Worm (Caenorhabditis elegans) whole organism, L4 larva: ENCODE measurements around the gene ztf-25.

Experiments
- F37D6.2 ChIP-seq: sonication (generic microtip); optimal IDR thresholded peaks from 2 replicates; lab custom pipeline; 2016; ENCODE audit warnings: mild to moderate bottlenecking, missing genetic modification characterization, missing compliant biosample characterization
- T20F7.1 ChIP-seq: fragments of 200-800 bp; sonication (Bioruptor generic); optimal IDR thresholded peaks from 2 replicates; lab custom pipeline; 2018; ENCODE audit warnings: mild to moderate bottlenecking, missing genetic modification characterization, missing compliant biosample characterization
- T26A8.4 ChIP-seq: fragments of 200-800 bp; sonication (Bioruptor generic); IDR thresholded peaks from 2 replicates; pipeline ENCODE4 v1.3.6; 2022; ENCODE audit warnings: missing genetic modification characterization, missing compliant biosample characterization
- ZK337.2 ChIP-seq: fragments of 200-800 bp; sonication (Bioruptor generic); IDR thresholded peaks from 2 replicates; pipeline ENCODE4 v1.3.6; 2022; ENCODE audit warnings: missing genetic modification reagents, missing genetic modification characterization, missing compliant biosample characterization
- arid-1 ChIP-seq: fragments of 200-800 bp; sonication (Bioruptor generic); conservative IDR thresholded peaks from 2 replicates; pipeline ENCODE4 v1.3.6; 2022; ENCODE audit warnings: missing genetic modification reagents, missing genetic modification characterization, missing compliant biosample characterization
- attf-4 ChIP-seq: sonication (generic microtip); optimal IDR thresholded peaks from 3 replicates; lab custom pipeline; 2017; ENCODE audit warnings: missing biosample characterization, missing genetic modification characterization
- ceh-32 ChIP-seq: sonication (generic microtip); optimal IDR thresholded peaks from 2 replicates; lab custom pipeline; 2016; ENCODE audit warnings: mild to moderate bottlenecking, missing genetic modification characterization, missing compliant biosample characterization; ENCODE audit not compliant: poor library complexity
- ceh-44 ChIP-seq: fragments of 200-800 bp; sonication (Bioruptor generic); IDR thresholded peaks from 2 replicates; pipeline ENCODE4 v1.3.6; 2022; ENCODE audit warnings: missing genetic modification reagents, missing genetic modification characterization, missing compliant biosample characterization
- ceh-62 ChIP-seq: sonication (generic microtip); optimal IDR thresholded peaks from 2 replicates; lab custom pipeline; 2017; ENCODE audit warnings: missing biosample characterization, missing genetic modification characterization
- ceh-82 ChIP-seq: sonication (generic microtip); optimal IDR thresholded peaks from 2 replicates; lab custom pipeline; 2017; ENCODE audit warnings: missing biosample characterization, missing genetic modification characterization
- dmd-6 ChIP-seq: fragments of 200-800 bp; sonication (Bioruptor generic); IDR thresholded peaks from 2 replicates; pipeline ENCODE4 v1.3.6; 2022; ENCODE audit warnings: missing genetic modification reagents, missing genetic modification characterization, missing compliant biosample characterization
- dmd-8 ChIP-seq: fragments of 200-800 bp; sonication (Bioruptor generic); IDR thresholded peaks from 2 replicates; pipeline ENCODE4 v1.3.6; 2022; ENCODE audit warnings: missing genetic modification characterization, missing compliant biosample characterization
- egl-27 ChIP-seq: sonication (generic microtip); optimal IDR thresholded peaks from 3 replicates; lab custom pipeline; 2017; ENCODE audit warnings: missing biosample characterization, missing genetic modification reagents, missing genetic modification characterization
- gei-8 ChIP-seq: fragments of 200-800 bp; sonication (Bioruptor generic); optimal IDR thresholded peaks from 2 replicates; lab custom pipeline; 2018; ENCODE audit warnings: mild to moderate bottlenecking, missing genetic modification characterization, missing compliant biosample characterization
- hlh-30 ChIP-seq: sonication (generic microtip); optimal IDR thresholded peaks from 2 replicates; lab custom pipeline; 2017; ENCODE audit warnings: antibody characterized with exemption, mild to moderate bottlenecking, missing genetic modification characterization, missing compliant biosample characterization; ENCODE audit not compliant: insufficient read depth
- jun-1 ChIP-seq: fragments of 150-350 bp; optimal IDR thresholded peaks from 2 replicates; lab custom pipeline; 2014; ENCODE audit warnings: missing biosample characterization, missing genetic modification reagents, missing genetic modification characterization
- lim-7 ChIP-seq: fragments of 200-800 bp; sonication (Bioruptor generic); IDR thresholded peaks from 2 replicates; pipeline ENCODE4 v1.3.6; 2022; ENCODE audit warnings: missing genetic modification characterization, missing compliant biosample characterization
- lin-13 ChIP-seq: fragments of 150-350 bp; optimal IDR thresholded peaks from 2 replicates; lab custom pipeline; 2014; ENCODE audit warnings: missing biosample characterization, missing genetic modification reagents, missing genetic modification characterization
- lin-38 ChIP-seq: fragments of 200-800 bp; sonication (Bioruptor generic); IDR thresholded peaks from 2 replicates; pipeline ENCODE4 v1.3.6; 2022; ENCODE audit warnings: missing genetic modification reagents, missing genetic modification characterization, missing compliant biosample characterization
- lin-39 ChIP-seq: fragments of 150-350 bp; optimal IDR thresholded peaks from 2 replicates; lab custom pipeline; 2014; ENCODE audit warnings: missing biosample characterization, missing genetic modification reagents, missing genetic modification characterization
- madf-5 ChIP-seq, 2 experiments: fragments of 200-800 bp; sonication (Bioruptor generic); IDR thresholded peaks; 2 replicates each; pipeline ENCODE4 v1.3.6; 2022; ENCODE audit warnings: missing compliant biosample characterization in 2 of 2, missing genetic modification characterization in 2 of 2
- mdl-1 ChIP-seq, 2 experiments: fragments of 150-350 bp in 1 of 2; sonication (generic microtip) in 1 of 2; optimal IDR thresholded peaks; 2 replicates each; lab custom pipeline; 2014 to 2017; ENCODE audit warnings: missing biosample characterization in 2 of 2, missing genetic modification characterization in 2 of 2
- mdt-29 ChIP-seq: fragments of 200-800 bp; sonication (Bioruptor generic); IDR thresholded peaks from 2 replicates; pipeline ENCODE4 v1.3.6; 2022; ENCODE audit warnings: missing genetic modification reagents, missing genetic modification characterization, missing compliant biosample characterization
- nhr-111 ChIP-seq: fragments of 200-800 bp; sonication (Bioruptor generic); optimal IDR thresholded peaks from 2 replicates; lab custom pipeline; 2018; ENCODE audit warnings: mild to moderate bottlenecking, missing genetic modification characterization, missing compliant biosample characterization
- nhr-237 ChIP-seq: sonication (generic microtip); optimal IDR thresholded peaks from 2 replicates; lab custom pipeline; 2017; ENCODE audit warnings: missing biosample characterization, missing genetic modification characterization
- nhr-25 ChIP-seq: sonication (generic microtip); optimal IDR thresholded peaks from 2 replicates; lab custom pipeline; 2017; ENCODE audit warnings: missing genetic modification characterization, mild to moderate bottlenecking, missing compliant biosample characterization, antibody characterized with exemption, moderate library complexity, borderline replicate concordance; ENCODE audit not compliant: insufficient read depth
- nhr-42 ChIP-seq: fragments of 200-800 bp; sonication (Bioruptor generic); IDR thresholded peaks from 2 replicates; pipeline ENCODE4 v1.3.6; 2022; ENCODE audit warnings: missing genetic modification characterization, missing compliant biosample characterization
- nhr-48 ChIP-seq: sonication (generic microtip); optimal IDR thresholded peaks from 2 replicates; lab custom pipeline; 2016; ENCODE audit warnings: mild to moderate bottlenecking, missing genetic modification characterization, missing compliant biosample characterization
- nhr-76 ChIP-seq: fragments of 150-350 bp; optimal IDR thresholded peaks from 2 replicates; lab custom pipeline; 2014; ENCODE audit warnings: missing biosample characterization, missing genetic modification characterization
- nhr-77 ChIP-seq: fragments of 150-350 bp; optimal IDR thresholded peaks from 2 replicates; lab custom pipeline; 2014; ENCODE audit warnings: missing biosample characterization, missing genetic modification characterization
- pha-4 ChIP-seq, 2 experiments: fragments of 150-350 bp in 1 of 2; fragments of 200-800 bp in 1 of 2; sonication (Bioruptor generic) in 1 of 2; IDR thresholded peaks in 1 of 2; optimal IDR thresholded peaks in 1 of 2; 2 replicates each; pipeline versions ENCODE4 v1.3.6 to Lab custom; 2014 to 2022; ENCODE audit warnings: missing genetic modification characterization in 2 of 2, missing genetic modification reagents in 2 of 2, missing biosample characterization in 1 of 2, missing compliant biosample characterization in 1 of 2
- rbr-2 ChIP-seq: sonication (generic microtip); optimal IDR thresholded peaks from 2 replicates; lab custom pipeline; 2016; ENCODE audit warnings: missing genotype, missing genetic modification characterization, missing compliant biosample characterization
- skn-1 ChIP-seq: fragments of 150-350 bp; optimal IDR thresholded peaks from 2 replicates; lab custom pipeline; 2014; ENCODE audit warnings: missing biosample characterization, missing genetic modification characterization
- snpc-1.2 ChIP-seq: fragments of 200-800 bp; sonication (Bioruptor generic); IDR thresholded peaks from 2 replicates; pipeline ENCODE4 v1.3.6; 2022; ENCODE audit warnings: missing genetic modification reagents, missing genetic modification characterization, missing compliant biosample characterization
- snpc-4 ChIP-seq: fragments of 150-350 bp; optimal IDR thresholded peaks from 2 replicates; lab custom pipeline; 2014; ENCODE audit warnings: missing biosample characterization, missing genetic modification characterization
- tag-97 ChIP-seq: fragments of 200-800 bp; sonication (Bioruptor generic); IDR thresholded peaks from 2 replicates; pipeline ENCODE4 v1.3.6; 2022; ENCODE audit warnings: missing genetic modification characterization, missing compliant biosample characterization
- tra-1 ChIP-seq: fragments of 200-800 bp; sonication (Bioruptor generic); IDR thresholded peaks from 2 replicates; pipeline ENCODE4 v1.3.6; 2022; ENCODE audit warnings: missing genetic modification reagents, missing genetic modification characterization, missing compliant biosample characterization
- unc-62 ChIP-seq, 3 experiments: fragments of 150-350 bp in 1 of 3; sonication (generic microtip); optimal IDR thresholded peaks in 2 of 3; peaks in 1 of 3; 1 replicate in 1 of 3; 2 replicates in 2 of 3; lab custom pipeline; 2014 to 2017; ENCODE audit warnings: missing biosample characterization in 3 of 3, missing genetic modification characterization in 3 of 3, missing genetic modification reagents in 3 of 3, missing genotype in 1 of 3
- vab-7 ChIP-seq: fragments of 200-800 bp; sonication (Bioruptor generic); IDR thresholded peaks from 2 replicates; pipeline ENCODE4 v1.3.6; 2022; ENCODE audit warnings: missing genetic modification reagents, missing genetic modification characterization, missing compliant biosample characterization
- zfp-2 ChIP-seq: sonication (generic microtip); optimal IDR thresholded peaks from 2 replicates; lab custom pipeline; 2016; ENCODE audit warnings: mild to moderate bottlenecking, missing genetic modification characterization, missing compliant biosample characterization
- zip-11 ChIP-seq: fragments of 200-800 bp; sonication (Bioruptor generic); IDR thresholded peaks from 2 replicates; pipeline ENCODE4 v1.3.6; 2022; ENCODE audit warnings: missing genetic modification characterization, missing compliant biosample characterization

Gene ztf-25

ce11 chrV:17601520-17601919 lies at the start of gene ztf-25:
ztf-25 (plus strand) TSS chrV:17601820.
- TF ChIP-seq madf-5 (GFP tag; IDR thresholded peaks at IDR 0.05; lab: Robert Waterston, UW) (no peak), T26A8.4 (GFP tag; lab: Robert Waterston, UW) (no peak), rbr-2 (tag; lab: Kevin White, UChicago) (no peak), ceh-62 (tag; lab: Kevin White, UChicago) (no peak), hlh-30 (tag; lab: Kevin White, UChicago) (no peak), nhr-42 (GFP tag; lab: Robert Waterston, UW) (no peak), nhr-48 (no peak), lim-7 (GFP tag; lab: Robert Waterston, UW) (no peak), snpc-1.2 (no peak), skn-1 (no peak), jun-1 (no peak), F37D6.2 (tag; lab: Kevin White, UChicago) (no peak), ceh-32 (tag; lab: Kevin White, UChicago) (no peak), arid-1 (no peak), nhr-237 (tag; lab: Kevin White, UChicago) (no peak), nhr-77 (tag; lab: Kevin White, UChicago) (no peak)

- TF ChIP-seq lin-38 (GFP tag; lab: Robert Waterston, UW) (no peak), madf-5 (GFP tag; IDR thresholded peaks at IDR 0.05; lab: Robert Waterston, UW) (no peak), lin-13 (GFP tag; lab: Kevin White, UChicago) (no peak), ceh-44 (GFP tag; lab: Robert Waterston, UW) (no peak), T26A8.4 (GFP tag; lab: Robert Waterston, UW) (no peak)
Measured at ce11 chrV:17552759-17553158, 48.9 kb upstream of the ztf-25 start, which contains the start of gene C38D9.8. C38D9.8 (minus strand) TSS chrV:17552859.

DNA sequence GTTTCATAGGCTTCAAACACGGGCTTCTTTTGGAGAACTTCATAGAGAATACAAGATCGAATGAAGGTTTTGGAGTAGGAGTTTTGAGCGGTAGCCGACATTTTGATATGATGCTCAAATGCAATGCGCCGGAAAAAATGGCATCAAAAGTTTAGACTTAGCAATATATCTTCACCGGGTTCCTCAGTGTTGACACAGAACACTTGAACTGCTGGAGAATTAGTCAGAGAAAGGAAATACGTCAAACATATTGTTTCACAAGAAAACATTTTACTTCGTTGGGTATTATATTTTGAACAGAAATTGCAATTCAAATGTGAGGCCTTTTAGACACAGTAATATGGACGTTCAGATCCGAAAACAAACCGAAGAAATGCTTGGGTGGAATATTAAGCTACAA lies 43.2 kb upstream of the ztf-25 start, which contains the start of gene fbxa-174:
Gene fbxa-174 (minus strand): TSS at position 101 of the 400 bp plus-strand sequence.
- TF ChIP-seq ZK337.2 (GFP tag; lab: Robert Waterston, UW), result no peak
- TF ChIP-seq tag-97, result no peak
- no peak for TF ChIP-seq gei-8 (GFP tag; lab: Kevin White, UChicago)
- TF ChIP-seq nhr-25, result no peak
- no peak for TF ChIP-seq snpc-4
- no peak for TF ChIP-seq zip-11
- TF ChIP-seq tra-1 (GFP tag; lab: Robert Waterston, UW), result no peak
- no peak for TF ChIP-seq dmd-6 (GFP tag; lab: Robert Waterston, UW)
- TF ChIP-seq vab-7 (GFP tag; lab: Robert Waterston, UW), result no peak
- no peak for TF ChIP-seq nhr-48
- no peak for TF ChIP-seq egl-27 (tag; lab: Kevin White, UChicago)
- TF ChIP-seq unc-62 (GFP tag; optimal IDR thresholded peaks at IDR 0.05 in 1 of 2; lab: Kevin White, UChicago), result no peak
- TF ChIP-seq unc-62 (tag; optimal IDR thresholded peaks at IDR 0.05; lab: Kevin White, UChicago), result no peak
- TF ChIP-seq jun-1, result no peak
- TF ChIP-seq lin-38 (GFP tag; lab: Robert Waterston, UW), result no peak

- TF ChIP-seq nhr-76 (tag; lab: Kevin White, UChicago), result no peak
- no peak for TF ChIP-seq hlh-30 (tag; lab: Kevin White, UChicago)
- TF ChIP-seq nhr-111 (GFP tag; lab: Kevin White, UChicago), result no peak
- TF ChIP-seq dmd-8 (GFP tag; lab: Robert Waterston, UW), result no peak
- TF ChIP-seq lin-13 (GFP tag; lab: Kevin White, UChicago), result no peak
- TF ChIP-seq T20F7.1 (GFP tag; lab: Kevin White, UChicago), result no peak
- TF ChIP-seq zfp-2 (tag; lab: Kevin White, UChicago), result no peak
- no peak for TF ChIP-seq mdt-29 (GFP tag; lab: Robert Waterston, UW)
- TF ChIP-seq nhr-48, result no peak
- TF ChIP-seq pha-4 (GFP tag; IDR thresholded peaks at IDR 0.05; lab: Robert Waterston, UW), result no peak
- no peak for TF ChIP-seq pha-4 (tag; optimal IDR thresholded peaks at IDR 0.05; lab: Kevin White, UChicago)
- TF ChIP-seq mdl-1 (tag; optimal IDR thresholded peaks at IDR 0.05; lab: Kevin White, UChicago), result no peak
- TF ChIP-seq ceh-82 (tag; lab: Kevin White, UChicago), result no peak
- TF ChIP-seq attf-4 (tag; lab: Kevin White, UChicago), result no peak
- no peak for TF ChIP-seq lin-39
Measured at ce11 chrV:17558946-17559345, 42.7 kb upstream of the ztf-25 start, which contains the start of gene fbxa-172. fbxa-172 (plus strand) TSS chrV:17559246.
